Fruit fly (Drosophila melanogaster): Measurements from ENCODE around the gene CG42504.

Gene CG42504

dm6 chr3R:12010202-12010824, 21.2 kb downstream of the CG42504 start, which contains the start of the genes KLHL18 and GCC185 (continued):
- TF ChIP-seq D19A (tag; optimal IDR thresholded peaks at IDR 0.05) = peak; percentile 61
- TF ChIP-seq Fer2 (tag; optimal IDR thresholded peaks at IDR 0.05) = peak; percentile 69
- TF ChIP-seq CG8765 (GFP tag; IDR thresholded peaks at IDR 0.05) = peak; percentile 58; the same call in 1 of the 2 replicates
- no peak for TF ChIP-seq sqz (GFP tag; optimal IDR thresholded peaks at IDR 0.05)
- no peak for TF ChIP-seq sima (GFP tag; optimal IDR thresholded peaks at IDR 0.05)
- TF ChIP-seq CG10267 (tag; optimal IDR thresholded peaks at IDR 0.05) = peak; percentile 80
- TF ChIP-seq NK7.1 (GFP tag; optimal IDR thresholded peaks at IDR 0.05) = no peak
- TF ChIP-seq CG5953 (GFP tag; IDR thresholded peaks at IDR 0.05) = no peak
- peak; percentile 64 for TF ChIP-seq CG7372 (GFP tag; IDR thresholded peaks at IDR 0.05)
- peak; percentile 84 for TF ChIP-seq CG6272 (GFP tag; IDR thresholded peaks at IDR 0.05)
- TF ChIP-seq salm (tag; optimal IDR thresholded peaks at IDR 0.05) = no peak
- TF ChIP-seq Elba2 (GFP tag; optimal IDR thresholded peaks at IDR 0.05) = peak; percentile 95
- TF ChIP-seq eyg (GFP tag; optimal IDR thresholded peaks at IDR 0.05) = no peak
- peak; percentile 81 for TF ChIP-seq zfh2 (GFP tag; optimal IDR thresholded peaks at IDR 0.05)
- TF ChIP-seq CG1602 (GFP tag; optimal IDR thresholded peaks at IDR 0.05) = peak; percentile 80
- no peak for TF ChIP-seq h (optimal IDR thresholded peaks at IDR 0.05)
- no peak for TF ChIP-seq CG12071 (GFP tag; optimal IDR thresholded peaks at IDR 0.05)
- TF ChIP-seq Drgx (GFP tag; IDR thresholded peaks at IDR 0.05) = peak; percentile 30; the same call in 1 of the 2 replicates
- no peak for TF ChIP-seq CG6854 (GFP tag; optimal IDR thresholded peaks at IDR 0.05)
- TF ChIP-seq CG1529 (GFP tag; optimal IDR thresholded peaks at IDR 0.05) = no peak
- TF ChIP-seq nau (GFP tag; optimal IDR thresholded peaks at IDR 0.05) = no peak
- no peak for TF ChIP-seq gsb-n (tag; optimal IDR thresholded peaks at IDR 0.05)
- TF ChIP-seq Hr78 (GFP tag; optimal IDR thresholded peaks at IDR 0.05) = no peak
- TF ChIP-seq insv (GFP tag; optimal IDR thresholded peaks at IDR 0.05) = peak in 1 of 2 experiments; percentile 85
- peak; percentile 82 for TF ChIP-seq CG12942 (GFP tag; optimal IDR thresholded peaks at IDR 0.05)
- no peak for TF ChIP-seq CG17912 (GFP tag; optimal IDR thresholded peaks at IDR 0.05)
- peak; percentile 59 for TF ChIP-seq Usf (GFP tag; optimal IDR thresholded peaks at IDR 0.05)
- TF ChIP-seq Med (GFP tag) = peak; percentile 84
- 0 out of 4 replicates have a peak, but pooled peaks have one; percentile 44 for TF ChIP-seq chinmo (GFP tag; IDR thresholded peaks at IDR 0.05; ENCODE audit: partially characterized antibody)
- peak; percentile 88 for TF ChIP-seq CG11504 (tag; optimal IDR thresholded peaks at IDR 0.05)
- peak; percentile 71 for TF ChIP-seq CG32532 (GFP tag; IDR thresholded peaks at IDR 0.05)
- TF ChIP-seq so (GFP tag; IDR thresholded peaks at IDR 0.05) = no peak
- no peak for TF ChIP-seq zen2 (GFP tag; IDR thresholded peaks at IDR 0.05; ENCODE audit: partially characterized antibody)
- peak; percentile 3 for TF ChIP-seq slp2 (GFP tag; optimal IDR thresholded peaks at IDR 0.05)
- no peak for TF ChIP-seq CG18599 (GFP tag; optimal IDR thresholded peaks at IDR 0.05)
- TF ChIP-seq Lpt (GFP tag; optimal IDR thresholded peaks at IDR 0.05) = no peak
- peak; percentile 17 for TF ChIP-seq CG15073 (GFP tag; optimal IDR thresholded peaks at IDR 0.05)
- no peak for TF ChIP-seq wor (GFP tag; IDR thresholded peaks at IDR 0.05)
- peak; percentile 78 for TF ChIP-seq sisA (GFP tag; IDR thresholded peaks at IDR 0.05)
- no peak for TF ChIP-seq CG10565 (GFP tag; optimal IDR thresholded peaks at IDR 0.05)
- no peak for TF ChIP-seq hth (optimal IDR thresholded peaks at IDR 0.05)
- peak; percentile 78 for TF ChIP-seq CG13287 (GFP tag; IDR thresholded peaks at IDR 0.05; ENCODE audit: partially characterized antibody)
- TF ChIP-seq abd-A (tag; optimal IDR thresholded peaks at IDR 0.05) = no peak
- no peak for TF ChIP-seq HLHmδ (GFP tag; optimal IDR thresholded peaks at IDR 0.05)
- TF ChIP-seq CG31441 (GFP tag; IDR thresholded peaks at IDR 0.05) = no peak; the same call in 1 of the 2 replicates
- no peak for TF ChIP-seq CG1603 (tag; optimal IDR thresholded peaks at IDR 0.05)
- peak; percentile 36 for TF ChIP-seq Atf3 (GFP tag; optimal IDR thresholded peaks at IDR 0.05)
- no peak for TF ChIP-seq CkIIα-i1 (GFP tag; IDR thresholded peaks at IDR 0.05)
- TF ChIP-seq trem (tag; optimal IDR thresholded peaks at IDR 0.05) = peak; percentile 83
- TF ChIP-seq Awh (GFP tag; IDR thresholded peaks at IDR 0.05) = peak; percentile 29; the same call in 1 of the 2 replicates
